Worm (Caenorhabditis elegans) whole organism, L4/young adult: ENCODE data around the gene F59E11.6.

Experiments used
- W03F9.2 ChIP-seq: fragments of 150-350 bp; optimal IDR thresholded peaks from 2 replicates; lab custom pipeline; 2014; ENCODE audit warnings: missing biosample characterization, missing genetic modification characterization
- dao-5 ChIP-seq: sonication (generic microtip); optimal IDR thresholded peaks from 2 replicates; lab custom pipeline; 2016; ENCODE audit warnings: missing genotype, missing genetic modification characterization, moderate library complexity, missing compliant biosample characterization
- him-1 ChIP-seq: sonication (generic microtip); optimal IDR thresholded peaks from 2 replicates; lab custom pipeline; 2016; ENCODE audit warnings: missing genotype, missing genetic modification reagents, missing genetic modification characterization, missing compliant biosample characterization

- no peak for TF ChIP-seq W03F9.2 (tag; lab: Kevin White, UChicago)
- TF ChIP-seq him-1 (tag; lab: Kevin White, UChicago): no peak
- no peak for TF ChIP-seq dao-5 (tag; lab: Kevin White, UChicago)
These were observed 38.7 kb downstream of the F59E11.6 start, which contains the start of gene C25E10.5 for ce11 chrV:9030248-9030647.
